Fruit fly (Drosophila melanogaster): ENCODE measurements around the gene Mnt.

Mnt gene

DNA sequence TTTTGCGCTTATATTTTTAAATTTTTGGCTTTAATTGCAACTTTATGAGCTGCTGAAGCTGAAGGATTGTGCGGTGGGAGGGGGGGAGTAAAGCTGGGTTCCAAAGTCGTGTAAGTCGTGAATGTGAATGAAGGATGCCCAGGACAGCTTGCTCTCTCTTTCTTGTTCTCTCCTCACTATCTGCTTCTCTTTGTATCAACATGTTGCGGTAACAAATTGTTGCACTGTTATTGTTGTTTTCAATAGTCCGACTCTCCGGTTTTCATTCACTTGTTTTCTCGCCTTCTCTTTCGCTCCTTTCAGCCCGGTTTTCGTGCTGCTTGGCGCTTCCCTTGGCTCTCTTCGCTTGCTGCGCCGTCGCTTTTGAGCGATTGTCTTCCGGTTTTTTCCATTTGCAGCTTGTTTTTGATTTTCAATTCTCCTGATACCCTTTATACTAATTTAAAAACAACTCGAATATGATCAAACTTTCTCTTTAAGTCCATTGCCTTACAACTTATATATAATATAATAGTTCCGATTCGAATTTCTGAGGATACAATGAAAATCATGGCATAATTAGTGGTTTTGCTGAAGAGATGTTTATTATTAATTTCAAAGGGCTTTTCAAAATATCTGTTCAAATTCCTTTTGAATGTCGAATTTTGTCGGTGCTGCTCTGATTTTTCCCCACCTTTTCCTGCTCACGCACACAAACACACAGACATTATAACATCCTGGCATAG, 13.4 kb downstream of the Mnt start (continued):
- no peak for TF ChIP-seq Ravus (GFP tag; IDR thresholded peaks at IDR 0.05)
- no peak for TF ChIP-seq dpn (GFP tag; optimal IDR thresholded peaks at IDR 0.05)
- TF ChIP-seq CG17568 (GFP tag; optimal IDR thresholded peaks at IDR 0.05), result no peak
- no peak for TF ChIP-seq CG3726 (GFP tag; IDR thresholded peaks at IDR 0.05)
- TF ChIP-seq gsb (GFP tag; IDR thresholded peaks at IDR 0.05), result no peak
- peak in 1 of 2 experiments; percentile 58 for TF ChIP-seq Hr51 (GFP tag; optimal IDR thresholded peaks at IDR 0.05)
- no peak for TF ChIP-seq CG7963 (GFP tag; IDR thresholded peaks at IDR 0.05; ENCODE audit: partially characterized antibody)
- TF ChIP-seq TFAM (GFP tag; optimal IDR thresholded peaks at IDR 0.05), result no peak
- no peak for TF ChIP-seq CG2199 (GFP tag; IDR thresholded peaks at IDR 0.05)
- TF ChIP-seq Hmr (GFP tag; optimal IDR thresholded peaks at IDR 0.05), result peak; percentile 59
- TF ChIP-seq CG43689 (GFP tag; IDR thresholded peaks at IDR 0.05), result no peak
- no peak for TF ChIP-seq peb (GFP tag; IDR thresholded peaks at IDR 0.05)
- TF ChIP-seq CG14050 (GFP tag; IDR thresholded peaks at IDR 0.05), result no peak
- TF ChIP-seq Hey (tag; optimal IDR thresholded peaks at IDR 0.05), result no peak
- no peak for TF ChIP-seq CG13287 (GFP tag; IDR thresholded peaks at IDR 0.05; ENCODE audit: partially characterized antibody)
- no peak for TF ChIP-seq Scr (GFP tag; IDR thresholded peaks at IDR 0.05; ENCODE audit: partially characterized antibody)
- TF ChIP-seq CG34224 (GFP tag; IDR thresholded peaks at IDR 0.05; ENCODE audit: partially characterized antibody), result no peak
- TF ChIP-seq otp (GFP tag; IDR thresholded peaks at IDR 0.05), result no peak
- TF ChIP-seq CG10366 (GFP tag; IDR thresholded peaks at IDR 0.05), result no peak
- no peak for TF ChIP-seq Sox100B (GFP tag; optimal IDR thresholded peaks at IDR 0.05)
- no peak for TF ChIP-seq CHES-1-like (GFP tag; optimal IDR thresholded peaks at IDR 0.05)
- TF ChIP-seq Lhr (GFP tag; optimal IDR thresholded peaks at IDR 0.05), result no peak
- TF ChIP-seq CG11398 (GFP tag; optimal IDR thresholded peaks at IDR 0.05), result no peak
- peak; percentile 46 for TF ChIP-seq grau (tag; optimal IDR thresholded peaks at IDR 0.05)
- no peak for TF ChIP-seq CG31388 (GFP tag; optimal IDR thresholded peaks at IDR 0.05)
- no peak for TF ChIP-seq jigr1 (GFP tag; IDR thresholded peaks at IDR 0.05)
- TF ChIP-seq zen2 (GFP tag; IDR thresholded peaks at IDR 0.05; ENCODE audit: partially characterized antibody), result no peak
- TF ChIP-seq CoRest (tag; optimal IDR thresholded peaks at IDR 0.05), result peak; percentile 9
- TF ChIP-seq wor (GFP tag; IDR thresholded peaks at IDR 0.05), result no peak
- no peak for TF ChIP-seq CG16813 (GFP tag; IDR thresholded peaks at IDR 0.05; ENCODE audit: partially characterized antibody)
- peak; percentile 36 for TF ChIP-seq CG7556 (GFP tag; optimal IDR thresholded peaks at IDR 0.05)
- no peak for TF ChIP-seq CG17359 (tag; optimal IDR thresholded peaks at IDR 0.05)
- TF ChIP-seq lab (GFP tag; optimal IDR thresholded peaks at IDR 0.05), result no peak
- TF ChIP-seq Ptx1 (GFP tag; IDR thresholded peaks at IDR 0.05), result no peak
- no peak for TF ChIP-seq CG9727 (GFP tag; optimal IDR thresholded peaks at IDR 0.05)
- no peak for TF ChIP-seq zen (tag; optimal IDR thresholded peaks at IDR 0.05)
- TF ChIP-seq corto (GFP tag; optimal IDR thresholded peaks at IDR 0.05), result peak; percentile 7
- TF ChIP-seq gce (GFP tag; IDR thresholded peaks at IDR 0.05), result no peak
- TF ChIP-seq ash1 (GFP tag; optimal IDR thresholded peaks at IDR 0.05), result no peak
- TF ChIP-seq CG17361 (GFP tag; IDR thresholded peaks at IDR 0.05), result 0 out of 3 replicates have a peak, but pooled peaks have one; percentile 23
- no peak for TF ChIP-seq Tbp (GFP tag; optimal IDR thresholded peaks at IDR 0.05)
- TF ChIP-seq Xbp1 (GFP tag; optimal IDR thresholded peaks at IDR 0.05), result no peak
- no peak for TF ChIP-seq pfk (GFP tag; optimal IDR thresholded peaks at IDR 0.05)
- no peak for TF ChIP-seq CG4617 (GFP tag; optimal IDR thresholded peaks at IDR 0.05; ENCODE audit: borderline replicate concordance)
- no peak for TF ChIP-seq Dad (GFP tag; optimal IDR thresholded peaks at IDR 0.05)
- TF ChIP-seq dmrt99B (tag; optimal IDR thresholded peaks at IDR 0.05), result peak; percentile 32
- no peak for TF ChIP-seq B-H2 (GFP tag; optimal IDR thresholded peaks at IDR 0.05)
- TF ChIP-seq CG6854 (GFP tag; optimal IDR thresholded peaks at IDR 0.05), result no peak
- TF ChIP-seq dysf (GFP tag; IDR thresholded peaks at IDR 0.05), result no peak
